Fruit fly (Drosophila melanogaster) whole organism, prepupa: Measurements from ENCODE around the gene ND-30.

Experiments used
- CG4318 ChIP-seq: fragments of 200-800 bp; sonication (Bioruptor generic); optimal IDR thresholded peaks from 3 replicates; lab custom pipeline; 2017; ENCODE audit warnings: missing biosample characterization, mild to moderate bottlenecking, missing genetic modification characterization
- CG6276 ChIP-seq: fragments of 200-800 bp; sonication (Bioruptor generic); optimal IDR thresholded peaks from 2 replicates; lab custom pipeline; 2017; ENCODE audit warnings: missing biosample characterization, mild to moderate bottlenecking, missing genetic modification characterization
- CG6854 ChIP-seq: fragments of 200-800 bp; sonication (Bioruptor generic); optimal IDR thresholded peaks from 2 replicates; lab custom pipeline; 2017; ENCODE audit warnings: missing biosample characterization, mild to moderate bottlenecking, missing genetic modification characterization
- CG8119 ChIP-seq: fragments of 200-800 bp; sonication (Bioruptor generic); IDR thresholded peaks from 3 replicates; pipeline ENCODE4 v1.3.6; 2022; ENCODE audit warnings: missing biosample characterization, missing genetic modification characterization
- Hr39 ChIP-seq: fragments of 200-800 bp; sonication (Bioruptor generic); optimal IDR thresholded peaks from 2 replicates; lab custom pipeline; 2016; ENCODE audit warnings: missing biosample characterization, missing genetic modification characterization

- TF ChIP-seq Hr39 (no peak), CG8119 (GFP tag; lab: Robert Waterston, UW) (no peak), CG6276 (no peak), CG4318 (GFP tag; lab: Kevin White, UChicago) (no peak), CG6854 (GFP tag; lab: Kevin White, UChicago) (no peak)
Observed at dm6 chr3L:3165399-3165798, 6.0 kb upstream of the ND-30 start.
